Fruit fly (Drosophila melanogaster) whole organism, embryonic: ENCODE data around the gene Spps.

Experiments used
- CG11093 ChIP-seq: fragments of 200-800 bp; sonication (Bioruptor generic); IDR thresholded peaks from 3 replicates; pipeline ENCODE4 v1.3.6; 2022; ENCODE audit warnings: missing biosample characterization, missing genetic modification characterization
- CG11723 ChIP-seq: fragments of 200-800 bp; sonication (Bioruptor generic); optimal IDR thresholded peaks from 2 replicates; lab custom pipeline; 2017; ENCODE audit warnings: missing biosample characterization, mild to moderate bottlenecking, missing genetic modification characterization
- CG15479 ChIP-seq: fragments of 200-800 bp; sonication (Bioruptor generic); optimal IDR thresholded peaks from 3 replicates; lab custom pipeline; 2019; ENCODE audit warnings: missing biosample characterization, mild to moderate bottlenecking, missing genetic modification characterization, moderate library complexity
- CG2875 ChIP-seq: fragments of 200-800 bp; sonication (Bioruptor generic); optimal IDR thresholded peaks from 2 replicates; lab custom pipeline; 2017; ENCODE audit warnings: missing biosample characterization, mild to moderate bottlenecking, missing genetic modification characterization, missing genetic modification reagents
- CG3407 ChIP-seq: fragments of 200-800 bp; sonication (Bioruptor generic); optimal IDR thresholded peaks from 2 replicates; lab custom pipeline; 2018; ENCODE audit warnings: missing biosample characterization, mild to moderate bottlenecking, missing genetic modification characterization
- CG34422 ChIP-seq: fragments of 200-800 bp; sonication (Bioruptor generic); IDR thresholded peaks from 3 replicates; pipeline ENCODE4 v1.3.6; 2022; ENCODE audit warnings: missing biosample characterization, missing genetic modification characterization
- CG9215 ChIP-seq: fragments of 200-800 bp; sonication (Bioruptor generic); IDR thresholded peaks from 2 replicates; pipeline ENCODE4 v1.3.6; 2022; ENCODE audit warnings: missing biosample characterization, missing genetic modification characterization
- Gsc ChIP-seq: fragments of 200-800 bp; sonication (Bioruptor generic); IDR thresholded peaks from 2 replicates; pipeline ENCODE4 v1.3.6; 2022; ENCODE audit warnings: missing biosample characterization, missing genetic modification characterization
- bcd ChIP-seq: fragments of 200-800 bp; sonication (Bioruptor generic); optimal IDR thresholded peaks from 2 replicates; lab custom pipeline; 2017; ENCODE audit warnings: missing biosample characterization, mild to moderate bottlenecking, missing genetic modification characterization
- jing ChIP-seq: fragments of 200-800 bp; sonication (Bioruptor generic); optimal IDR thresholded peaks from 2 replicates; lab custom pipeline; 2018; ENCODE audit warnings: missing biosample characterization, mild to moderate bottlenecking, missing genetic modification characterization
- prd ChIP-seq, 3 experiments: fragments of >200 bp in 2 of 3; fragments of 200-800 bp in 1 of 3; sonication (Bioruptor generic) in 1 of 3; optimal IDR thresholded peaks in 2 of 3; IDR thresholded peaks in 1 of 3; 2 replicates in 2 of 3; 3 replicates in 1 of 3; pipeline versions ENCODE4 v1.3.6 to Lab custom; 2017 to 2022; ENCODE audit warnings: missing biosample characterization in 1 of 3, missing genetic modification characterization in 1 of 3

dm6 chr3R:24206341-24207114 lies 20.2 kb downstream of the Spps start:
- TF ChIP-seq jing (GFP tag; lab: Kevin White, UChicago): peak; percentile 17
- peak; percentile 16 for TF ChIP-seq CG11723
- peak; percentile 27 for TF ChIP-seq CG3407 (GFP tag; lab: Kevin White, UChicago)
- TF ChIP-seq CG15479: no peak
- TF ChIP-seq bcd: peak; percentile 34
- TF ChIP-seq prd (optimal IDR thresholded peaks at IDR 0.05; lab: Kevin White, UChicago): no peak
- TF ChIP-seq prd (GFP tag; IDR thresholded peaks at IDR 0.05; lab: Robert Waterston, UW): peak; percentile 41; the same call in 1 of the 3 replicates
- peak; percentile 25; the same call in 1 of the 3 replicates for TF ChIP-seq CG34422 (GFP tag; lab: Robert Waterston, UW)
- no peak for TF ChIP-seq Gsc (GFP tag; lab: Robert Waterston, UW)
- peak; percentile 28 for TF ChIP-seq CG2875 (GFP tag; lab: Kevin White, UChicago)
- TF ChIP-seq CG9215: no peak
- no peak for TF ChIP-seq CG11093 (GFP tag; lab: Robert Waterston, UW)
